Worm (Caenorhabditis elegans) whole organism, L4 larva: ENCODE results near the gene dmsr-8.

Source experiments
- F10B5.3 ChIP-seq: sonication (generic microtip); optimal IDR thresholded peaks from 2 replicates; lab custom pipeline; 2016; ENCODE audit warnings: mild to moderate bottlenecking, missing genetic modification characterization, missing compliant biosample characterization
- F37D6.2 ChIP-seq: sonication (generic microtip); optimal IDR thresholded peaks from 2 replicates; lab custom pipeline; 2016; ENCODE audit warnings: mild to moderate bottlenecking, missing genetic modification characterization, missing compliant biosample characterization
- F44E2.7 ChIP-seq: fragments of 200-800 bp; sonication (Bioruptor generic); IDR thresholded peaks from 2 replicates; pipeline ENCODE4 v2.1.2; 2022; ENCODE audit warnings: missing genetic modification characterization, missing compliant biosample characterization
- T20F7.1 ChIP-seq: fragments of 200-800 bp; sonication (Bioruptor generic); optimal IDR thresholded peaks from 2 replicates; lab custom pipeline; 2018; ENCODE audit warnings: mild to moderate bottlenecking, missing genetic modification characterization, missing compliant biosample characterization
- T26A8.4 ChIP-seq: fragments of 200-800 bp; sonication (Bioruptor generic); IDR thresholded peaks from 2 replicates; pipeline ENCODE4 v1.3.6; 2022; ENCODE audit warnings: missing genetic modification characterization, missing compliant biosample characterization
- aha-1 ChIP-seq: fragments of 150-350 bp; peaks from one replicate; lab custom pipeline; 2014; ENCODE audit warnings: missing biosample characterization, missing genetic modification characterization
- ama-1 ChIP-seq: fragments of 150-350 bp; optimal IDR thresholded peaks from 2 replicates; lab custom pipeline; 2014; ENCODE audit warnings: inconsistent platforms, mixed read lengths
- arid-1 ChIP-seq: fragments of 200-800 bp; sonication (Bioruptor generic); conservative IDR thresholded peaks from 2 replicates; pipeline ENCODE4 v1.3.6; 2022; ENCODE audit warnings: missing genetic modification reagents, missing genetic modification characterization, missing compliant biosample characterization
- attf-4 ChIP-seq: sonication (generic microtip); optimal IDR thresholded peaks from 3 replicates; lab custom pipeline; 2017; ENCODE audit warnings: missing biosample characterization, missing genetic modification characterization
- ceh-28 ChIP-seq: fragments of 150-350 bp; optimal IDR thresholded peaks from 2 replicates; lab custom pipeline; 2014; ENCODE audit warnings: missing biosample characterization, missing genetic modification reagents, missing genetic modification characterization
- ceh-62 ChIP-seq: sonication (generic microtip); optimal IDR thresholded peaks from 2 replicates; lab custom pipeline; 2017; ENCODE audit warnings: missing biosample characterization, missing genetic modification characterization
- ctbp-1 ChIP-seq: fragments of 200-800 bp; sonication (Bioruptor generic); IDR thresholded peaks from 2 replicates; pipeline ENCODE4 v1.3.6; 2022; ENCODE audit warnings: missing genetic modification reagents, missing genetic modification characterization, missing compliant biosample characterization
- daf-19 ChIP-seq: fragments of 200-800 bp; sonication (Bioruptor generic); conservative IDR thresholded peaks from 2 replicates; pipeline ENCODE4 v1.3.6; 2022; ENCODE audit warnings: missing genetic modification characterization, missing compliant biosample characterization
- dmd-9 ChIP-seq: fragments of 200-800 bp; sonication (Bioruptor generic); IDR thresholded peaks from 2 replicates; pipeline ENCODE4 v1.3.6; 2022; ENCODE audit warnings: missing genetic modification reagents, missing genetic modification characterization, missing compliant biosample characterization
- dpl-1 ChIP-seq: fragments of 150-350 bp; optimal IDR thresholded peaks from 2 replicates; lab custom pipeline; 2014; ENCODE audit warnings: missing biosample characterization, missing genetic modification reagents, missing genetic modification characterization
- dve-1 ChIP-seq: sonication (generic microtip); optimal IDR thresholded peaks from 2 replicates; lab custom pipeline; 2017; ENCODE audit warnings: antibody characterized with exemption, mild to moderate bottlenecking, missing genetic modification characterization, missing compliant biosample characterization; ENCODE audit not compliant: insufficient read depth
- egl-43 ChIP-seq: fragments of 200-800 bp; sonication (Bioruptor generic); IDR thresholded peaks from 2 replicates; pipeline ENCODE4 v1.3.6; 2022; ENCODE audit warnings: missing genetic modification reagents, missing genetic modification characterization, missing compliant biosample characterization
- fkh-10 ChIP-seq: fragments of 150-350 bp; optimal IDR thresholded peaks from 2 replicates; lab custom pipeline; 2014; ENCODE audit warnings: missing biosample characterization, missing genetic modification reagents, missing genetic modification characterization
- hif-1 ChIP-seq, 2 experiments: sonication (generic microtip); optimal IDR thresholded peaks; 2 replicates each; lab custom pipeline; 2016 to 2017; ENCODE audit warnings: missing compliant biosample characterization in 2 of 2, missing genetic modification characterization in 2 of 2, missing genetic modification reagents in 2 of 2, missing genotype in 2 of 2, mild to moderate bottlenecking in 1 of 2
- hlh-30 ChIP-seq: sonication (generic microtip); optimal IDR thresholded peaks from 2 replicates; lab custom pipeline; 2017; ENCODE audit warnings: antibody characterized with exemption, mild to moderate bottlenecking, missing genetic modification characterization, missing compliant biosample characterization; ENCODE audit not compliant: insufficient read depth
- hmg-1.1 ChIP-seq: fragments of 200-800 bp; sonication (Bioruptor generic); IDR thresholded peaks from 2 replicates; pipeline ENCODE4 v1.3.6; 2022; ENCODE audit warnings: missing genetic modification reagents, missing genetic modification characterization, missing compliant biosample characterization
- jun-1 ChIP-seq: fragments of 150-350 bp; optimal IDR thresholded peaks from 2 replicates; lab custom pipeline; 2014; ENCODE audit warnings: missing biosample characterization, missing genetic modification reagents, missing genetic modification characterization
- lin-1 ChIP-seq: fragments of 200-800 bp; sonication (Bioruptor generic); IDR thresholded peaks from 2 replicates; pipeline ENCODE4 v1.3.6; 2022; ENCODE audit warnings: missing genetic modification reagents, missing genetic modification characterization, missing compliant biosample characterization
- lin-13 ChIP-seq: fragments of 150-350 bp; optimal IDR thresholded peaks from 2 replicates; lab custom pipeline; 2014; ENCODE audit warnings: missing biosample characterization, missing genetic modification reagents, missing genetic modification characterization
- lin-29 ChIP-seq: fragments of 200-800 bp; sonication (Bioruptor generic); IDR thresholded peaks from 2 replicates; pipeline ENCODE4 v1.3.6; 2022; ENCODE audit warnings: missing genetic modification reagents, missing genetic modification characterization, missing compliant biosample characterization
- mdl-1 ChIP-seq, 2 experiments: fragments of 150-350 bp in 1 of 2; sonication (generic microtip) in 1 of 2; optimal IDR thresholded peaks; 2 replicates each; lab custom pipeline; 2014 to 2017; ENCODE audit warnings: missing biosample characterization in 2 of 2, missing genetic modification characterization in 2 of 2
- mdt-29 ChIP-seq: fragments of 200-800 bp; sonication (Bioruptor generic); IDR thresholded peaks from 2 replicates; pipeline ENCODE4 v1.3.6; 2022; ENCODE audit warnings: missing genetic modification reagents, missing genetic modification characterization, missing compliant biosample characterization
- mep-1 ChIP-seq: fragments of 150-350 bp; sonication (generic microtip); optimal IDR thresholded peaks from 3 replicates; lab custom pipeline; 2014; ENCODE audit warnings: missing biosample characterization, missing genetic modification characterization
- mxl-2 ChIP-seq: fragments of 200-800 bp; sonication (Bioruptor generic); conservative IDR thresholded peaks from 2 replicates; pipeline ENCODE4 v1.3.6; 2022; ENCODE audit warnings: missing genetic modification reagents, missing genetic modification characterization, missing compliant biosample characterization
- nhr-11 ChIP-seq: fragments of 150-350 bp; optimal IDR thresholded peaks from 2 replicates; lab custom pipeline; 2014; ENCODE audit warnings: missing biosample characterization, missing genetic modification characterization
- nhr-111 ChIP-seq: fragments of 200-800 bp; sonication (Bioruptor generic); optimal IDR thresholded peaks from 2 replicates; lab custom pipeline; 2018; ENCODE audit warnings: mild to moderate bottlenecking, missing genetic modification characterization, missing compliant biosample characterization
- nhr-25 ChIP-seq: sonication (generic microtip); optimal IDR thresholded peaks from 2 replicates; lab custom pipeline; 2017; ENCODE audit warnings: missing genetic modification characterization, mild to moderate bottlenecking, missing compliant biosample characterization, antibody characterized with exemption, moderate library complexity, borderline replicate concordance; ENCODE audit not compliant: insufficient read depth
- nhr-28 ChIP-seq: fragments of 150-350 bp; optimal IDR thresholded peaks from 2 replicates; lab custom pipeline; 2014; ENCODE audit warnings: missing biosample characterization, missing genetic modification characterization
- nhr-41 ChIP-seq: fragments of 200-800 bp; sonication (Bioruptor generic); IDR thresholded peaks from 2 replicates; pipeline ENCODE4 v1.3.6; 2022; ENCODE audit warnings: missing genetic modification reagents, missing genetic modification characterization, missing compliant biosample characterization
- nhr-42 ChIP-seq: fragments of 200-800 bp; sonication (Bioruptor generic); IDR thresholded peaks from 2 replicates; pipeline ENCODE4 v1.3.6; 2022; ENCODE audit warnings: missing genetic modification characterization, missing compliant biosample characterization
- nhr-48 ChIP-seq: sonication (generic microtip); optimal IDR thresholded peaks from 2 replicates; lab custom pipeline; 2016; ENCODE audit warnings: mild to moderate bottlenecking, missing genetic modification characterization, missing compliant biosample characterization
- nhr-6 ChIP-seq: fragments of 150-350 bp; optimal IDR thresholded peaks from 2 replicates; lab custom pipeline; 2014; ENCODE audit warnings: missing biosample characterization, missing genetic modification characterization
- nhr-77 ChIP-seq: fragments of 150-350 bp; optimal IDR thresholded peaks from 2 replicates; lab custom pipeline; 2014; ENCODE audit warnings: missing biosample characterization, missing genetic modification characterization
- rbr-2 ChIP-seq: sonication (generic microtip); optimal IDR thresholded peaks from 2 replicates; lab custom pipeline; 2016; ENCODE audit warnings: missing genotype, missing genetic modification characterization, missing compliant biosample characterization
- snpc-1.2 ChIP-seq: fragments of 200-800 bp; sonication (Bioruptor generic); IDR thresholded peaks from 2 replicates; pipeline ENCODE4 v1.3.6; 2022; ENCODE audit warnings: missing genetic modification reagents, missing genetic modification characterization, missing compliant biosample characterization
- snpc-4 ChIP-seq: fragments of 150-350 bp; optimal IDR thresholded peaks from 2 replicates; lab custom pipeline; 2014; ENCODE audit warnings: missing biosample characterization, missing genetic modification characterization
- spr-3 ChIP-seq: fragments of 200-800 bp; sonication (Bioruptor generic); optimal IDR thresholded peaks from 2 replicates; lab custom pipeline; 2018; ENCODE audit warnings: mild to moderate bottlenecking, missing genetic modification characterization, missing compliant biosample characterization
- tra-1 ChIP-seq: fragments of 200-800 bp; sonication (Bioruptor generic); IDR thresholded peaks from 2 replicates; pipeline ENCODE4 v1.3.6; 2022; ENCODE audit warnings: missing genetic modification reagents, missing genetic modification characterization, missing compliant biosample characterization
- unc-62 ChIP-seq, 3 experiments: fragments of 150-350 bp in 1 of 3; sonication (generic microtip); optimal IDR thresholded peaks in 2 of 3; peaks in 1 of 3; 1 replicate in 1 of 3; 2 replicates in 2 of 3; lab custom pipeline; 2014 to 2017; ENCODE audit warnings: missing biosample characterization in 3 of 3, missing genetic modification characterization in 3 of 3, missing genetic modification reagents in 3 of 3, missing genotype in 1 of 3
- vab-7 ChIP-seq: fragments of 200-800 bp; sonication (Bioruptor generic); IDR thresholded peaks from 2 replicates; pipeline ENCODE4 v1.3.6; 2022; ENCODE audit warnings: missing genetic modification reagents, missing genetic modification characterization, missing compliant biosample characterization
- zfp-3 ChIP-seq: fragments of 200-800 bp; sonication (Bioruptor generic); conservative IDR thresholded peaks from 2 replicates; pipeline ENCODE4 v1.3.6; 2022; ENCODE audit warnings: missing genetic modification reagents, missing genetic modification characterization, missing compliant biosample characterization
- ztf-11 ChIP-seq: fragments of 150-350 bp; optimal IDR thresholded peaks from 2 replicates; lab custom pipeline; 2014; ENCODE audit warnings: missing biosample characterization, missing genetic modification characterization

The dmsr-8 gene

DNA sequence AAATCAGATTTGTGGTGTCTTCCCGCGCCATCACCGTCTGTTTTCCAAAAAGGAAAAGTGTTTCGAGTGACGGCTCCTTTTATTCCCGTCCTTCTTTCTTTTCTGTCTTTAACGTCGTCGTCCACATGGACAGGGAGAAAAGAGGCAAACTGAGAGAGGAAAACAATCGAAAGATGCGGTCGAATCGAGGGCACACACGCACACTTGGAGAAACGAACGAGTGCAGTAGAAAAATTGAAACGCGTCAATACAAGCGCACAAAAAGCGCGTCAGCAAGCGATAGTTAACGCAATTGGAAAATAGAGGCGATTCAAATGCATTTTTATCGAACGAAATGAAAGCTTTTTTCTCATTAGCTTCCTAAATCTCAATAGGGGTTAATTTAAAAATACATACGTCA lies 22.6 kb upstream of the dmsr-8 start (continued):
- TF ChIP-seq vab-7 (GFP tag; lab: Robert Waterston, UW) = peak; percentile 37; the same call in 1 of the 2 replicates
- TF ChIP-seq nhr-77 (tag; lab: Kevin White, UChicago) = peak; percentile 77
- TF ChIP-seq ama-1 (lab: Kevin White, UChicago) = peak; percentile 83
- TF ChIP-seq dpl-1 = peak; percentile 96
- TF ChIP-seq hlh-30 (tag; lab: Kevin White, UChicago) = peak; percentile 87
- TF ChIP-seq egl-43 (GFP tag; lab: Robert Waterston, UW) = peak; percentile 66; the same call in 1 of the 2 replicates
- TF ChIP-seq snpc-4 (tag; lab: Kevin White, UChicago) = peak; percentile 38
- TF ChIP-seq F37D6.2 = peak; percentile 85
- TF ChIP-seq fkh-10 = peak; percentile 98
- TF ChIP-seq daf-19 = peak; percentile 86
- TF ChIP-seq mep-1 = peak; percentile 94
- TF ChIP-seq tra-1 (GFP tag; lab: Robert Waterston, UW) = peak; percentile 64; the same call in 1 of the 2 replicates
- TF ChIP-seq ceh-28 (tag; lab: Kevin White, UChicago) = peak; percentile 44
- peak; percentile 81 for TF ChIP-seq T20F7.1
- TF ChIP-seq lin-1 (GFP tag; lab: Robert Waterston, UW) = 0 out of 2 replicates have a peak, but pooled peaks have one; percentile 29
- TF ChIP-seq arid-1 = 0 out of 2 replicates have a peak, but pooled peaks have one; percentile 10
- TF ChIP-seq T26A8.4 (GFP tag; lab: Robert Waterston, UW) = peak; percentile 89
- no peak for TF ChIP-seq snpc-1.2 (GFP tag; lab: Robert Waterston, UW)
- peak; percentile 75 for TF ChIP-seq ctbp-1
- no peak for TF ChIP-seq F44E2.7
- TF ChIP-seq rbr-2 = peak; percentile 93
- TF ChIP-seq nhr-25 = peak; percentile 12
- TF ChIP-seq jun-1 (tag; lab: Kevin White, UChicago) = peak; percentile 17
- TF ChIP-seq F10B5.3 = peak; percentile 66
- peak in 1 of 2 experiments; percentile 99 for TF ChIP-seq unc-62 (GFP tag; optimal IDR thresholded peaks at IDR 0.05 in 1 of 2; lab: Kevin White, UChicago)
- no peak for TF ChIP-seq unc-62 (tag; optimal IDR thresholded peaks at IDR 0.05; lab: Kevin White, UChicago)
- TF ChIP-seq spr-3 = peak; percentile 62
- no peak for TF ChIP-seq mxl-2 (GFP tag; lab: Robert Waterston, UW)
- no peak for TF ChIP-seq mdt-29 (GFP tag; lab: Robert Waterston, UW)
- peak; percentile 90 for TF ChIP-seq lin-13 (GFP tag; lab: Kevin White, UChicago)
- no peak for TF ChIP-seq zfp-3 (GFP tag; lab: Robert Waterston, UW)
- peak; percentile 89 for TF ChIP-seq hmg-1.1
- TF ChIP-seq nhr-11 (tag; lab: Kevin White, UChicago) = peak; percentile 94
- TF ChIP-seq hif-1 (tag; optimal IDR thresholded peaks at IDR 0.05; lab: Kevin White, UChicago) = peak; percentile 47 to 81
- peak; percentile 92 for TF ChIP-seq dve-1 (tag; lab: Kevin White, UChicago)
- TF ChIP-seq nhr-6 = peak; percentile 55
- no peak for TF ChIP-seq ceh-62
- TF ChIP-seq nhr-48 = peak; percentile 83
- no peak for TF ChIP-seq nhr-111 (GFP tag; lab: Kevin White, UChicago)
- no peak for TF ChIP-seq ztf-11 (tag; lab: Kevin White, UChicago)
- peak in 1 of 2 experiments; percentile 90 for TF ChIP-seq mdl-1 (tag; optimal IDR thresholded peaks at IDR 0.05; lab: Kevin White, UChicago)
- peak; percentile 96 for TF ChIP-seq aha-1 (tag; lab: Kevin White, UChicago)
- TF ChIP-seq lin-29 (GFP tag; lab: Robert Waterston, UW) = 0 out of 2 replicates have a peak, but pooled peaks have one; percentile 55
- TF ChIP-seq nhr-28 (tag; lab: Kevin White, UChicago) = peak; percentile 90
- TF ChIP-seq attf-4 = no peak
- TF ChIP-seq dmd-9 (GFP tag; lab: Robert Waterston, UW) = 0 out of 2 replicates have a peak, but pooled peaks have one; percentile 35
- no peak for TF ChIP-seq nhr-41 (GFP tag; lab: Robert Waterston, UW)
- TF ChIP-seq nhr-42 (GFP tag; lab: Robert Waterston, UW) = peak; percentile 71; the same call in 1 of the 2 replicates
